Fruit fly (Drosophila melanogaster) whole organism, wandering third instar larva: Measurements from ENCODE around the gene Ir75c.
"Not testable (repeated sequence)": the region's sequence is repeated elsewhere in the genome, so short reads cannot be mapped to it uniquely, and the experiment has no call there.

Source experiments
- Abd-B ChIP-seq: fragments of >200 bp; optimal IDR thresholded peaks from 2 replicates; lab custom pipeline; 2017; ENCODE audit warnings: missing biosample characterization, missing genetic modification characterization
- CG32264 ChIP-seq: fragments of 200-800 bp; sonication (Bioruptor generic); optimal IDR thresholded peaks from 2 replicates; lab custom pipeline; 2016; ENCODE audit warnings: missing biosample characterization, missing genetic modification characterization
- CG9705 ChIP-seq: fragments of 200-800 bp; sonication (Bioruptor generic); optimal IDR thresholded peaks from 2 replicates; lab custom pipeline; 2018; ENCODE audit warnings: missing biosample characterization, mild to moderate bottlenecking, missing genetic modification characterization
- CrebA ChIP-seq: fragments of 200-800 bp; sonication (Bioruptor generic); optimal IDR thresholded peaks from 2 replicates; lab custom pipeline; 2016; ENCODE audit warnings: missing biosample characterization, mild to moderate bottlenecking, missing genetic modification characterization, borderline replicate concordance
- Dfd ChIP-seq: fragments of >200 bp; optimal IDR thresholded peaks from 2 replicates; lab custom pipeline; 2017; ENCODE audit warnings: missing biosample characterization, missing genetic modification characterization
- HLH106 ChIP-seq: fragments of 200-800 bp; optimal IDR thresholded peaks from 3 replicates; lab custom pipeline; 2019; ENCODE audit warnings: missing biosample characterization, mild to moderate bottlenecking, missing genetic modification characterization, moderate library complexity
- Hnf4 ChIP-seq: fragments of 200-800 bp; sonication (Bioruptor generic); optimal IDR thresholded peaks from 2 replicates; lab custom pipeline; 2016; ENCODE audit warnings: missing biosample characterization, mild to moderate bottlenecking, missing genetic modification characterization
- Hr83 ChIP-seq: fragments of 200-300 bp; sonication (Bioruptor generic); optimal IDR thresholded peaks from 2 replicates; lab custom pipeline; 2016; ENCODE audit warnings: missing biosample characterization, mild to moderate bottlenecking, missing genetic modification characterization, moderate library complexity; ENCODE audit not compliant: poor library complexity, severe bottlenecking
- Mio ChIP-seq: sonication (Bioruptor generic); optimal IDR thresholded peaks from 2 replicates; lab custom pipeline; 2016; ENCODE audit warnings: missing biosample characterization, missing genetic modification characterization
- Myc ChIP-seq: fragments of >200 bp; optimal IDR thresholded peaks from 2 replicates; lab custom pipeline; 2017
- OdsH ChIP-seq: fragments of 200-800 bp; sonication (Bioruptor generic); optimal IDR thresholded peaks from 2 replicates; lab custom pipeline; 2016; ENCODE audit warnings: missing biosample characterization, mild to moderate bottlenecking, missing genetic modification characterization
- Rel ChIP-seq, 2 experiments: fragments of 200-800 bp; sonication (Bioruptor generic) in 1 of 2; optimal IDR thresholded peaks; 2 replicates in 1 of 2; 3 replicates in 1 of 2; lab custom pipeline; 2016 to 2019; ENCODE audit warnings: mild to moderate bottlenecking in 2 of 2, missing biosample characterization in 2 of 2, missing genetic modification characterization in 2 of 2, moderate library complexity in 1 of 2
- Sp1 ChIP-seq: fragments of 200-800 bp; sonication (Bioruptor generic); optimal IDR thresholded peaks from 3 replicates; lab custom pipeline; 2019; ENCODE audit warnings: missing biosample characterization, mild to moderate bottlenecking, missing genetic modification characterization, moderate library complexity
- Vsx2 ChIP-seq: fragments of 200-300, 225-300 bp; sonication (Bioruptor generic); optimal IDR thresholded peaks from 2 replicates; lab custom pipeline; 2018; ENCODE audit warnings: missing biosample characterization, missing genetic modification characterization; ENCODE audit not compliant: partially characterized antibody
- br ChIP-seq: fragments of 200-800 bp; sonication (Bioruptor generic); optimal IDR thresholded peaks from 2 replicates; lab custom pipeline; 2016; ENCODE audit warnings: missing biosample characterization, missing genetic modification characterization
- brk ChIP-seq: fragments of 200-800 bp; sonication (Bioruptor generic); optimal IDR thresholded peaks from 2 replicates; lab custom pipeline; 2016; ENCODE audit warnings: missing biosample characterization, mild to moderate bottlenecking, missing genetic modification characterization
- dl ChIP-seq, 2 experiments: fragments of 175-275, 200-275 bp in 1 of 2; fragments of 200-275 bp in 1 of 2; sonication (Bioruptor generic); optimal IDR thresholded peaks; lab custom pipeline; 2018; ENCODE audit warnings: mild to moderate bottlenecking in 2 of 2, missing biosample characterization in 2 of 2, missing genetic modification characterization in 2 of 2, moderate library complexity in 2 of 2; ENCODE audit not compliant: partially characterized antibody in 2 of 2, insufficient read depth in 1 of 2
- dmrt93B ChIP-seq: fragments of 200-800 bp; sonication (Bioruptor generic); optimal IDR thresholded peaks from 2 replicates; lab custom pipeline; 2018; ENCODE audit warnings: missing biosample characterization, mild to moderate bottlenecking, missing genetic modification characterization
- ey ChIP-seq: fragments of 200-800 bp; sonication (Bioruptor generic); optimal IDR thresholded peaks from 2 replicates; lab custom pipeline; 2016; ENCODE audit warnings: missing biosample characterization, missing genetic modification characterization
- foxo ChIP-seq, 2 experiments: fragments of 200-800 bp; sonication (Bioruptor generic); optimal IDR thresholded peaks; 2 replicates in 1 of 2; 3 replicates in 1 of 2; lab custom pipeline; 2016 to 2017; ENCODE audit warnings: missing biosample characterization in 2 of 2, missing genetic modification characterization in 2 of 2
- fru ChIP-seq: fragments of 200-800 bp; sonication (Bioruptor generic); optimal IDR thresholded peaks from 3 replicates; lab custom pipeline; 2016; ENCODE audit warnings: missing biosample characterization, mild to moderate bottlenecking, missing genetic modification characterization
- h ChIP-seq: fragments of 200-800 bp; sonication (Bioruptor generic); optimal IDR thresholded peaks from 3 replicates; lab custom pipeline; 2016; ENCODE audit warnings: missing biosample characterization, mild to moderate bottlenecking, missing genetic modification characterization
- lola ChIP-seq: fragments of >200 bp; optimal IDR thresholded peaks from 2 replicates; lab custom pipeline; 2017; ENCODE audit warnings: missing biosample characterization, missing genetic modification characterization
- psq ChIP-seq: fragments of 200-800 bp; sonication (Bioruptor generic); optimal IDR thresholded peaks from 3 replicates; lab custom pipeline; 2017; ENCODE audit warnings: missing biosample characterization, mild to moderate bottlenecking, missing genetic modification characterization, moderate library complexity
- rgr ChIP-seq: fragments of 200-800 bp; sonication (Bioruptor generic); optimal IDR thresholded peaks from 3 replicates; lab custom pipeline; 2016; ENCODE audit warnings: missing biosample characterization, mild to moderate bottlenecking, missing genetic modification characterization
- sage ChIP-seq: fragments of 200-800 bp; sonication (Bioruptor generic); optimal IDR thresholded peaks from 2 replicates; lab custom pipeline; 2016; ENCODE audit warnings: missing biosample characterization, mild to moderate bottlenecking, missing genetic modification characterization
- sv ChIP-seq: fragments of 200-800 bp; sonication (Bioruptor generic); optimal IDR thresholded peaks from 3 replicates; lab custom pipeline; 2016; ENCODE audit warnings: missing biosample characterization, missing genetic modification characterization
- woc ChIP-seq: sonication (Bioruptor generic); optimal IDR thresholded peaks from 2 replicates; lab custom pipeline; 2016; ENCODE audit warnings: missing biosample characterization, mild to moderate bottlenecking, missing genetic modification characterization

The Ir75c gene

dm6 chr3L:17822784-17823383 lies at the start of gene Ir75c, which contains the start of gene Grd:
Gene Ir75c (minus strand): TSS chr3L:17822834.
Gene Grd (plus strand): TSS chr3L:17823333.
- TF ChIP-seq CrebA (GFP tag; lab: Kevin White, UChicago) = no peak
- no peak for TF ChIP-seq sv (GFP tag; lab: Kevin White, UChicago)
- TF ChIP-seq dl (GFP tag; optimal IDR thresholded peaks at IDR 0.05; lab: Kevin White, UChicago; ENCODE audit: insufficient read depth in 1 of 2, partially characterized antibody in 2 of 2) = no peak
- TF ChIP-seq brk (GFP tag; lab: Kevin White, UChicago) = no peak
- TF ChIP-seq Hnf4 = no peak

dm6 chr3L:17858174-17858573 lies 35.5 kb upstream of the Ir75c start, which contains the start of gene CG34002:
Gene CG34002 (plus strand): TSS chr3L:17858474.
- not testable (repeated sequence) for TF ChIP-seq h (GFP tag; lab: Kevin White, UChicago); Myc (lab: Kevin White, UChicago); Abd-B (GFP tag; lab: Kevin White, UChicago)

dm6 chr3L:17856655-17857479 lies 34.2 kb upstream of the Ir75c start, which contains the start of gene CG5535:
Gene CG5535 (minus strand): TSS chr3L:17856794.
- TF ChIP-seq sv (GFP tag; lab: Kevin White, UChicago) (peak; percentile 57), Mio (GFP tag; lab: Kevin White, UChicago) (no peak), Abd-B (GFP tag; lab: Kevin White, UChicago) (no peak), h (GFP tag; lab: Kevin White, UChicago) (peak; percentile 45), foxo (GFP tag; optimal IDR thresholded peaks at IDR 0.05; lab: Kevin White, UChicago) (peak in 1 of 2 experiments; percentile 80), OdsH (GFP tag; lab: Kevin White, UChicago) (peak; percentile 62), lola (GFP tag; lab: Kevin White, UChicago) (no peak), Hr83 (peak; percentile 41), psq (GFP tag; lab: Kevin White, UChicago) (peak; percentile 68), fru (GFP tag; lab: Kevin White, UChicago) (peak; percentile 60), brk (GFP tag; lab: Kevin White, UChicago) (no peak), dmrt93B (GFP tag; lab: Kevin White, UChicago) (peak; percentile 52), Vsx2 (no peak), br (GFP tag; lab: Kevin White, UChicago) (peak; percentile 35), woc (GFP tag; lab: Kevin White, UChicago) (no peak), CG32264 (GFP tag; lab: Kevin White, UChicago) (no peak), dl (GFP tag; optimal IDR thresholded peaks at IDR 0.05; lab: Kevin White, UChicago; ENCODE audit: insufficient read depth in 1 of 2, partially characterized antibody in 2 of 2) (no peak), Dfd (GFP tag; lab: Kevin White, UChicago) (no peak), sage (GFP tag; lab: Kevin White, UChicago) (no peak), Sp1 (peak; percentile 72), CG9705 (no peak), HLH106 (tag; lab: Kevin White, UChicago) (peak; percentile 52), rgr (peak; percentile 52), ey (GFP tag; lab: Kevin White, UChicago) (peak; percentile 32), Myc (lab: Kevin White, UChicago) (no peak)

- TF ChIP-seq Myc (lab: Kevin White, UChicago) (peak; percentile 65), woc (GFP tag; lab: Kevin White, UChicago) (peak; percentile 60), sage (GFP tag; lab: Kevin White, UChicago) (no peak), Rel (GFP tag; optimal IDR thresholded peaks at IDR 0.05; lab: Kevin White, UChicago) (no peak), Rel (tag; optimal IDR thresholded peaks at IDR 0.05; lab: Kevin White, UChicago) (no peak), lola (GFP tag; lab: Kevin White, UChicago) (no peak), CG9705 (no peak)
- TF ChIP-seq, all 38 proteins: peak for 2
Observed at dm6 chr3L:17849517-17849916, 26.9 kb upstream of the Ir75c start, which contains the start of gene TrpRS-m. Gene TrpRS-m (plus strand): TSS chr3L:17849727.
